Fruit fly (Drosophila melanogaster): ENCODE measurements around the gene CG11109.

- no peak for TF ChIP-seq org-1 (GFP tag; optimal IDR thresholded peaks at IDR 0.05)
- TF ChIP-seq CG6791 (GFP tag; IDR thresholded peaks at IDR 0.05; ENCODE audit: partially characterized antibody) = no peak
- TF ChIP-seq br (optimal IDR thresholded peaks at IDR 0.05) = no peak
These were observed 7.5 kb upstream of the CG11109 start, which contains the start of gene CG33170 for dm6 chr3L:22864254-22865060.

Data from whole organism, embryonic.